Fruit fly (Drosophila melanogaster) whole organism, embryonic: ENCODE results near the gene Targ3.
A peak's percentile ranks its signal among the peaks of the same experiment; 100 is the strongest.

Experiments
- BtbVII ChIP-seq: fragments of 200-800 bp; sonication (Bioruptor generic); optimal IDR thresholded peaks from 3 replicates; lab custom pipeline; 2017; ENCODE audit warnings: missing biosample characterization, mild to moderate bottlenecking, missing genetic modification characterization
- C15 ChIP-seq: fragments of 200-800 bp; sonication (Bioruptor generic); IDR thresholded peaks from 3 replicates; pipeline ENCODE4 v1.3.6; 2022; ENCODE audit warnings: missing biosample characterization, missing genetic modification characterization
- CG10543 ChIP-seq: fragments of 200-800 bp; sonication (Bioruptor generic); optimal IDR thresholded peaks from 3 replicates; lab custom pipeline; 2017; ENCODE audit warnings: missing biosample characterization, mild to moderate bottlenecking, missing genetic modification characterization, moderate library complexity
- CG10565 ChIP-seq: fragments of 200-800 bp; sonication (Bioruptor generic); optimal IDR thresholded peaks from 3 replicates; lab custom pipeline; 2016; ENCODE audit warnings: missing biosample characterization, mild to moderate bottlenecking, missing genetic modification characterization
- CG12769 ChIP-seq: fragments of 200-800 bp; sonication (Bioruptor generic); optimal IDR thresholded peaks from 2 replicates; lab custom pipeline; 2019; ENCODE audit warnings: missing biosample characterization, mild to moderate bottlenecking, missing genetic modification characterization, moderate library complexity
- CG13894 ChIP-seq: fragments of 200-800 bp; sonication (Bioruptor generic); optimal IDR thresholded peaks from 3 replicates; lab custom pipeline; 2018; ENCODE audit warnings: missing biosample characterization, mild to moderate bottlenecking, missing genetic modification characterization, moderate library complexity
- CG15269 ChIP-seq: fragments of 200-800 bp; sonication (Bioruptor generic); optimal IDR thresholded peaks from 2 replicates; lab custom pipeline; 2018; ENCODE audit warnings: missing biosample characterization, mild to moderate bottlenecking, missing genetic modification characterization, moderate library complexity
- CG1603 ChIP-seq: fragments of 200-800 bp; sonication (Bioruptor generic); optimal IDR thresholded peaks from 2 replicates; lab custom pipeline; 2019; ENCODE audit warnings: missing biosample characterization, mild to moderate bottlenecking, missing genetic modification characterization, moderate library complexity
- CG17612 ChIP-seq: fragments of 200-800 bp; sonication (Bioruptor generic); IDR thresholded peaks from 2 replicates; pipeline ENCODE4 v1.3.6; 2022; ENCODE audit warnings: missing biosample characterization, missing genetic modification characterization
- CG2120 ChIP-seq: fragments of 200-800 bp; sonication (Bioruptor generic); optimal IDR thresholded peaks from 3 replicates; lab custom pipeline; 2016; ENCODE audit warnings: missing biosample characterization, missing genetic modification characterization
- CG2199 ChIP-seq: fragments of 200-800 bp; sonication (Bioruptor generic); IDR thresholded peaks from 3 replicates; pipeline ENCODE4 v1.3.6; 2022; ENCODE audit warnings: missing biosample characterization, missing genetic modification characterization
- CG2202 ChIP-seq: fragments of 200-800 bp; sonication (Bioruptor generic); optimal IDR thresholded peaks from 2 replicates; lab custom pipeline; 2018; ENCODE audit warnings: missing biosample characterization, mild to moderate bottlenecking, missing genetic modification characterization
- CG2712 ChIP-seq: fragments of 200-800 bp; optimal IDR thresholded peaks from 3 replicates; lab custom pipeline; 2019; ENCODE audit warnings: missing biosample characterization, mild to moderate bottlenecking, missing genetic modification characterization, moderate library complexity
- CG3281 ChIP-seq: fragments of 200-800 bp; sonication (Bioruptor generic); optimal IDR thresholded peaks from 3 replicates; lab custom pipeline; 2017; ENCODE audit warnings: missing biosample characterization, mild to moderate bottlenecking, missing genetic modification characterization
- CG3407 ChIP-seq: fragments of 200-800 bp; sonication (Bioruptor generic); optimal IDR thresholded peaks from 2 replicates; lab custom pipeline; 2018; ENCODE audit warnings: missing biosample characterization, mild to moderate bottlenecking, missing genetic modification characterization
- CG43689 ChIP-seq: fragments of 200-800 bp; sonication (Bioruptor generic); IDR thresholded peaks from 2 replicates; pipeline ENCODE4 v1.3.6; 2022; ENCODE audit warnings: missing biosample characterization, missing genetic modification characterization
- CG6254 ChIP-seq: fragments of 200-800 bp; sonication (Bioruptor generic); optimal IDR thresholded peaks from 3 replicates; lab custom pipeline; 2017; ENCODE audit warnings: mild to moderate bottlenecking, missing biosample characterization, missing genetic modification reagents, missing genetic modification characterization
- CG6689 ChIP-seq: fragments of 200-800 bp; sonication (Bioruptor generic); IDR thresholded peaks from 2 replicates; pipeline ENCODE4 v1.3.6; 2022; ENCODE audit warnings: missing biosample characterization, missing genetic modification characterization
- CG8359 ChIP-seq: fragments of 200-800 bp; sonication (Bioruptor generic); optimal IDR thresholded peaks from 2 replicates; lab custom pipeline; 2017; ENCODE audit warnings: missing biosample characterization, mild to moderate bottlenecking, missing genetic modification characterization, borderline replicate concordance
- CG8924 ChIP-seq: fragments of 200-800 bp; optimal IDR thresholded peaks from 3 replicates; lab custom pipeline; 2019; ENCODE audit warnings: missing biosample characterization, mild to moderate bottlenecking, missing genetic modification characterization, moderate library complexity
- CoRest ChIP-seq: fragments of 200-800 bp; sonication (Bioruptor generic); optimal IDR thresholded peaks from 3 replicates; lab custom pipeline; 2018; ENCODE audit warnings: missing biosample characterization, mild to moderate bottlenecking, missing genetic modification characterization, moderate library complexity
- Doc2 ChIP-seq: fragments of 200-800 bp; sonication (Bioruptor generic); IDR thresholded peaks from 2 replicates; pipeline ENCODE4 v1.3.6; 2022; ENCODE audit warnings: missing biosample characterization, missing genetic modification characterization
- Dref ChIP-seq: fragments of 200-800 bp; sonication (Bioruptor generic); IDR thresholded peaks from 2 replicates; pipeline ENCODE4 v1.3.6; 2022; ENCODE audit warnings: missing biosample characterization, missing genetic modification characterization
- Drgx ChIP-seq: fragments of 200-800 bp; sonication (Bioruptor generic); IDR thresholded peaks from 2 replicates; pipeline ENCODE4 v1.3.6; 2022; ENCODE audit warnings: missing biosample characterization, missing genetic modification characterization
- Hey ChIP-seq: fragments of 200-800 bp; sonication (Bioruptor generic); optimal IDR thresholded peaks from 3 replicates; lab custom pipeline; 2018; ENCODE audit warnings: missing biosample characterization, mild to moderate bottlenecking, missing genetic modification characterization
- Kr ChIP-seq: fragments of 200-800 bp; sonication (Bioruptor generic); optimal IDR thresholded peaks from 2 replicates; lab custom pipeline; 2017; ENCODE audit warnings: missing biosample characterization, mild to moderate bottlenecking, missing genetic modification characterization
- Lpt ChIP-seq: fragments of >200 bp; optimal IDR thresholded peaks from 2 replicates; lab custom pipeline; 2018; ENCODE audit warnings: missing biosample characterization, missing genetic modification characterization
- Max ChIP-seq: fragments of 200-800 bp; sonication (Bioruptor generic); optimal IDR thresholded peaks from 2 replicates; lab custom pipeline; 2016; ENCODE audit warnings: missing biosample characterization, mild to moderate bottlenecking, missing genetic modification characterization
- Med ChIP-seq: fragments of 200-800 bp; sonication (Bioruptor generic); peaks from one replicate; lab custom pipeline; 2016; ENCODE audit warnings: missing biosample characterization, missing genetic modification characterization, mild to moderate bottlenecking, inconsistent platforms, moderate library complexity
- Mrtf ChIP-seq: fragments of 200-800 bp; sonication (Bioruptor generic); IDR thresholded peaks from 3 replicates; pipeline ENCODE4 v1.3.6; 2022; ENCODE audit warnings: missing biosample characterization, missing genetic modification characterization
- Oli ChIP-seq: fragments of 200-800 bp; sonication (Bioruptor generic); optimal IDR thresholded peaks from 2 replicates; lab custom pipeline; 2018; ENCODE audit warnings: missing biosample characterization, mild to moderate bottlenecking, missing genetic modification characterization, moderate library complexity
- Optix ChIP-seq: fragments of 200-800 bp; sonication (Bioruptor generic); IDR thresholded peaks from 3 replicates; pipeline ENCODE4 v1.3.6; 2022; ENCODE audit warnings: missing biosample characterization, missing genetic modification characterization
- Vsx1 ChIP-seq: fragments of 200-800 bp; sonication (Bioruptor generic); optimal IDR thresholded peaks from 2 replicates; lab custom pipeline; 2017; ENCODE audit warnings: missing biosample characterization, mild to moderate bottlenecking, missing genetic modification characterization, missing genetic modification reagents
- YL-1 ChIP-seq: fragments of 200-800 bp; sonication (Bioruptor generic); optimal IDR thresholded peaks from 3 replicates; lab custom pipeline; 2017; ENCODE audit warnings: missing biosample characterization, mild to moderate bottlenecking, missing genetic modification characterization
- abd-A ChIP-seq: fragments of 200-800 bp; sonication (Bioruptor generic); optimal IDR thresholded peaks from 3 replicates; lab custom pipeline; 2019; ENCODE audit warnings: missing biosample characterization, mild to moderate bottlenecking, missing genetic modification characterization, moderate library complexity
- ac ChIP-seq: fragments of 200-800 bp; sonication (Bioruptor generic); optimal IDR thresholded peaks from 3 replicates; lab custom pipeline; 2017; ENCODE audit warnings: missing biosample characterization, mild to moderate bottlenecking, missing genetic modification characterization
- cas ChIP-seq: fragments of 200-800 bp; sonication (Bioruptor generic); IDR thresholded peaks from 2 replicates; pipeline ENCODE4 v1.3.6; 2022; ENCODE audit warnings: missing biosample characterization, missing genetic modification characterization
- caup ChIP-seq: fragments of 200-800 bp; sonication (Bioruptor generic); optimal IDR thresholded peaks from 3 replicates; lab custom pipeline; 2017; ENCODE audit warnings: missing biosample characterization, mild to moderate bottlenecking, missing genetic modification characterization, moderate library complexity; ENCODE audit not compliant: severe bottlenecking
- dmrt99B ChIP-seq: fragments of 200-800 bp; sonication (Bioruptor generic); optimal IDR thresholded peaks from 2 replicates; lab custom pipeline; 2018; ENCODE audit warnings: missing biosample characterization, mild to moderate bottlenecking, missing genetic modification characterization, moderate library complexity
- fd3F ChIP-seq: fragments of 200-800 bp; sonication (Bioruptor generic); optimal IDR thresholded peaks from 2 replicates; lab custom pipeline; 2018; ENCODE audit warnings: missing biosample characterization, mild to moderate bottlenecking, missing genetic modification characterization, moderate library complexity
- gt ChIP-seq: fragments of 200-800 bp; sonication (Bioruptor generic); IDR thresholded peaks from 2 replicates; pipeline ENCODE4 v1.3.6; 2022; ENCODE audit warnings: missing biosample characterization, missing genetic modification characterization
- klu ChIP-seq: fragments of 200-800 bp; sonication (Bioruptor generic); IDR thresholded peaks from 2 replicates; pipeline ENCODE4 v1.3.6; 2022; ENCODE audit warnings: missing biosample characterization, missing genetic modification characterization
- lab ChIP-seq: fragments of 200-800 bp; sonication (Bioruptor generic); optimal IDR thresholded peaks from 3 replicates; lab custom pipeline; 2017; ENCODE audit warnings: missing biosample characterization, missing genetic modification characterization, mild to moderate bottlenecking, moderate library complexity, missing genetic modification reagents
- mirr ChIP-seq: fragments of 200-800 bp; sonication (Bioruptor generic); optimal IDR thresholded peaks from 3 replicates; lab custom pipeline; 2018; ENCODE audit warnings: missing biosample characterization, mild to moderate bottlenecking, missing genetic modification characterization
- run ChIP-seq: fragments of 200-800 bp; sonication (Bioruptor generic); optimal IDR thresholded peaks from 3 replicates; lab custom pipeline; 2018; ENCODE audit warnings: missing biosample characterization, mild to moderate bottlenecking, missing genetic modification characterization
- sd ChIP-seq: fragments of 200-800 bp; sonication (Bioruptor generic); optimal IDR thresholded peaks from 3 replicates; lab custom pipeline; 2018; ENCODE audit warnings: missing biosample characterization, mild to moderate bottlenecking, missing genetic modification characterization, moderate library complexity
- sob ChIP-seq: fragments of 200-800 bp; sonication (Bioruptor generic); IDR thresholded peaks from 2 replicates; pipeline ENCODE4 v1.3.6; 2022; ENCODE audit warnings: missing biosample characterization, missing genetic modification characterization
- ssp ChIP-seq: fragments of 200-800 bp; sonication (Bioruptor generic); IDR thresholded peaks from 2 replicates; pipeline ENCODE4 v1.3.6; 2022; ENCODE audit warnings: missing biosample characterization, missing genetic modification characterization
- stc ChIP-seq: fragments of 200-800 bp; sonication (Bioruptor generic); IDR thresholded peaks from 2 replicates; pipeline ENCODE4 v1.3.6; 2022; ENCODE audit warnings: missing biosample characterization, missing genetic modification characterization

Gene Targ3

dm6 chr3L:21201246-21201896, 4.7 kb downstream of the Targ3 start (continued):
- TF ChIP-seq CG1603, result no peak
- no peak for TF ChIP-seq Kr (GFP tag; lab: Kevin White, UChicago)
- peak; percentile 19 for TF ChIP-seq CG3281 (GFP tag; lab: Kevin White, UChicago)
- TF ChIP-seq CG6254 (GFP tag; lab: Kevin White, UChicago), result no peak
- TF ChIP-seq CG15269 (tag; lab: Kevin White, UChicago), result no peak
- peak; percentile 27; the same call in 1 of the 3 replicates for TF ChIP-seq Mrtf (GFP tag; lab: Robert Waterston, UW)
- no peak for TF ChIP-seq stc (GFP tag; lab: Robert Waterston, UW)
- peak; percentile 5 for TF ChIP-seq lab (GFP tag; lab: Kevin White, UChicago)
- no peak for TF ChIP-seq ac (GFP tag; lab: Kevin White, UChicago)
- TF ChIP-seq CoRest (tag; lab: Kevin White, UChicago), result no peak
- no peak for TF ChIP-seq Hey (tag; lab: Kevin White, UChicago)
- no peak for TF ChIP-seq gt
- TF ChIP-seq CG3407 (GFP tag; lab: Kevin White, UChicago), result no peak
- TF ChIP-seq sd (tag; lab: Kevin White, UChicago), result peak; percentile 22
- TF ChIP-seq Doc2 (GFP tag; lab: Robert Waterston, UW), result no peak
- peak; percentile 82 for TF ChIP-seq Med
- no peak for TF ChIP-seq CG10565 (GFP tag; lab: Kevin White, UChicago)
- TF ChIP-seq C15 (GFP tag; lab: Robert Waterston, UW), result 0 out of 3 replicates have a peak, but pooled peaks have one; percentile 22
- no peak for TF ChIP-seq klu (GFP tag; lab: Robert Waterston, UW)
- TF ChIP-seq sob (GFP tag; lab: Robert Waterston, UW), result peak; percentile 46; the same call in 1 of the 2 replicates
- TF ChIP-seq Optix (GFP tag; lab: Robert Waterston, UW), result 0 out of 3 replicates have a peak, but pooled peaks have one; percentile 19
- TF ChIP-seq CG2120 (GFP tag; lab: Kevin White, UChicago), result no peak
- TF ChIP-seq fd3F (GFP tag; lab: Kevin White, UChicago), result peak; percentile 5
- no peak for TF ChIP-seq CG6689 (GFP tag; lab: Robert Waterston, UW)
- TF ChIP-seq abd-A, result peak; percentile 5
- TF ChIP-seq CG12769, result peak; percentile 39
- TF ChIP-seq ssp (GFP tag; lab: Robert Waterston, UW), result no peak
- no peak for TF ChIP-seq YL-1 (GFP tag; lab: Kevin White, UChicago)
- TF ChIP-seq cas (GFP tag; lab: Robert Waterston, UW), result 0 out of 2 replicates have a peak, but pooled peaks have one; percentile 18
- TF ChIP-seq Drgx (GFP tag; lab: Robert Waterston, UW), result 0 out of 2 replicates have a peak, but pooled peaks have one; percentile 27
- TF ChIP-seq CG17612 (GFP tag; lab: Robert Waterston, UW), result no peak
- no peak for TF ChIP-seq run (tag; lab: Kevin White, UChicago)
- TF ChIP-seq Oli, result no peak
- no peak for TF ChIP-seq CG10543 (GFP tag; lab: Kevin White, UChicago)
- no peak for TF ChIP-seq dmrt99B (tag; lab: Kevin White, UChicago)
- TF ChIP-seq CG2712 (tag; lab: Kevin White, UChicago), result no peak
- TF ChIP-seq BtbVII (GFP tag; lab: Kevin White, UChicago), result no peak
- no peak for TF ChIP-seq CG2202
- TF ChIP-seq CG8924 (tag; lab: Kevin White, UChicago), result no peak
- no peak for TF ChIP-seq Dref (GFP tag; lab: Robert Waterston, UW)
- TF ChIP-seq CG8359 (GFP tag; lab: Kevin White, UChicago), result no peak
- no peak for TF ChIP-seq Max (GFP tag; lab: Kevin White, UChicago)
- TF ChIP-seq CG43689 (GFP tag; lab: Robert Waterston, UW), result 0 out of 2 replicates have a peak, but pooled peaks have one; percentile 25
- TF ChIP-seq mirr (GFP tag; lab: Kevin White, UChicago), result peak; percentile 66
- peak; percentile 82 for TF ChIP-seq Vsx1 (GFP tag; lab: Kevin White, UChicago)
- TF ChIP-seq CG13894 (tag; lab: Kevin White, UChicago), result peak; percentile 20
- TF ChIP-seq CG2199 (GFP tag; lab: Robert Waterston, UW), result 0 out of 3 replicates have a peak, but pooled peaks have one; percentile 15
- no peak for TF ChIP-seq Lpt (GFP tag; lab: Kevin White, UChicago)
- TF ChIP-seq caup (GFP tag; lab: Kevin White, UChicago), result peak; percentile 18
